Fruit fly (Drosophila melanogaster) whole organism, embryonic: Measurements from ENCODE around the gene NaPi-III.
A peak's percentile ranks its signal among the peaks of the same experiment; 100 is the strongest.

Experiments used
- Abd-B ChIP-seq: fragments of 200-800 bp; sonication (Bioruptor generic); optimal IDR thresholded peaks from 2 replicates; lab custom pipeline; 2018; ENCODE audit warnings: missing biosample characterization, mild to moderate bottlenecking, missing genetic modification characterization, moderate library complexity
- BEAF-32 ChIP-seq: fragments of 200-800 bp; sonication (Bioruptor generic); optimal IDR thresholded peaks from 3 replicates; lab custom pipeline; 2017; ENCODE audit warnings: missing biosample characterization, missing genetic modification characterization, mild to moderate bottlenecking, moderate library complexity, missing genetic modification reagents
- Blimp-1 ChIP-seq: fragments of 200-800 bp; sonication (Bioruptor generic); optimal IDR thresholded peaks from 3 replicates; lab custom pipeline; 2018; ENCODE audit warnings: missing biosample characterization, missing genetic modification characterization, mild to moderate bottlenecking, moderate library complexity, missing genetic modification reagents
- CG11560 ChIP-seq: fragments of 200-800 bp; sonication (Bioruptor generic); IDR thresholded peaks from 3 replicates; pipeline ENCODE4 v1.3.6; 2022; ENCODE audit warnings: missing biosample characterization, missing genetic modification characterization
- CG15479 ChIP-seq: fragments of 200-800 bp; sonication (Bioruptor generic); optimal IDR thresholded peaks from 3 replicates; lab custom pipeline; 2019; ENCODE audit warnings: missing biosample characterization, mild to moderate bottlenecking, missing genetic modification characterization, moderate library complexity
- CG1647 ChIP-seq: fragments of 200-800 bp; sonication (Bioruptor generic); optimal IDR thresholded peaks from 3 replicates; lab custom pipeline; 2016; ENCODE audit warnings: missing biosample characterization, missing genetic modification characterization
- CG16863 ChIP-seq: fragments of 200-800 bp; sonication (Bioruptor generic); optimal IDR thresholded peaks from 3 replicates; lab custom pipeline; 2016; ENCODE audit warnings: missing biosample characterization, missing genetic modification characterization
- CG2129 ChIP-seq: fragments of 200-800 bp; sonication (Bioruptor generic); IDR thresholded peaks from 2 replicates; pipeline ENCODE4 v1.3.6; 2022; ENCODE audit warnings: missing biosample characterization, missing genetic modification characterization; ENCODE audit not compliant: partially characterized antibody
- CG31365 ChIP-seq: fragments of 200-800 bp; sonication (Bioruptor generic); optimal IDR thresholded peaks from 2 replicates; lab custom pipeline; 2018; ENCODE audit warnings: missing biosample characterization, mild to moderate bottlenecking, missing genetic modification characterization
- CG3163 ChIP-seq: fragments of 200-800 bp; sonication (Bioruptor generic); optimal IDR thresholded peaks from 3 replicates; lab custom pipeline; 2016; ENCODE audit warnings: missing biosample characterization, missing genetic modification characterization
- CG34422 ChIP-seq: fragments of 200-800 bp; sonication (Bioruptor generic); IDR thresholded peaks from 3 replicates; pipeline ENCODE4 v1.3.6; 2022; ENCODE audit warnings: missing biosample characterization, missing genetic modification characterization
- CG3838 ChIP-seq: fragments of 200-800 bp; sonication (Bioruptor generic); optimal IDR thresholded peaks from 3 replicates; lab custom pipeline; 2016; ENCODE audit warnings: missing biosample characterization, missing genetic modification characterization
- CG43689 ChIP-seq: fragments of 200-800 bp; sonication (Bioruptor generic); IDR thresholded peaks from 2 replicates; pipeline ENCODE4 v1.3.6; 2022; ENCODE audit warnings: missing biosample characterization, missing genetic modification characterization
- CG5953 ChIP-seq: fragments of 200-800 bp; sonication (Bioruptor generic); IDR thresholded peaks from 2 replicates; pipeline ENCODE4 v1.3.6; 2022; ENCODE audit warnings: missing biosample characterization, missing genetic modification characterization
- CG6683 ChIP-seq: fragments of 200-800 bp; sonication (Bioruptor generic); optimal IDR thresholded peaks from 2 replicates; lab custom pipeline; 2017; ENCODE audit warnings: missing biosample characterization, mild to moderate bottlenecking, missing genetic modification characterization, missing genetic modification reagents
- CG8388 ChIP-seq: fragments of 200-800 bp; sonication (Bioruptor generic); optimal IDR thresholded peaks from 2 replicates; lab custom pipeline; 2019; ENCODE audit warnings: missing biosample characterization, mild to moderate bottlenecking, missing genetic modification characterization, moderate library complexity
- CG9876 ChIP-seq: fragments of 200-800 bp; sonication (Bioruptor generic); optimal IDR thresholded peaks from 2 replicates; lab custom pipeline; 2016; ENCODE audit warnings: missing biosample characterization, missing genetic modification characterization
- Dfd ChIP-seq, 2 experiments: fragments of >200 bp; optimal IDR thresholded peaks; 2 replicates each; lab custom pipeline; 2017; ENCODE audit warnings: missing biosample characterization in 2 of 2, missing genetic modification characterization in 2 of 2
- Dll ChIP-seq: fragments of 200-800 bp; sonication (Bioruptor generic); IDR thresholded peaks from 4 replicates; pipeline ENCODE4 v1.3.6; 2022; ENCODE audit warnings: missing biosample characterization, missing genetic modification characterization; ENCODE audit not compliant: partially characterized antibody
- Ets97D ChIP-seq: fragments of 200-800 bp; sonication (Bioruptor generic); optimal IDR thresholded peaks from 3 replicates; lab custom pipeline; 2016; ENCODE audit warnings: missing biosample characterization, missing genetic modification characterization
- Fer3 ChIP-seq: fragments of 200-800 bp; sonication (Bioruptor generic); optimal IDR thresholded peaks from 2 replicates; lab custom pipeline; 2018; ENCODE audit warnings: missing biosample characterization, mild to moderate bottlenecking, missing genetic modification characterization, moderate library complexity
- Gsc ChIP-seq: fragments of 200-800 bp; sonication (Bioruptor generic); IDR thresholded peaks from 2 replicates; pipeline ENCODE4 v1.3.6; 2022; ENCODE audit warnings: missing biosample characterization, missing genetic modification characterization
- HLH4C ChIP-seq: fragments of 200-800 bp; sonication (Bioruptor generic); IDR thresholded peaks from 3 replicates; pipeline ENCODE4 v1.3.6; 2022; ENCODE audit warnings: missing biosample characterization, missing genetic modification characterization; ENCODE audit not compliant: partially characterized antibody
- Hr39 ChIP-seq: fragments of >200 bp; optimal IDR thresholded peaks from 2 replicates; lab custom pipeline; 2017
- Kr ChIP-seq: fragments of 200-800 bp; sonication (Bioruptor generic); optimal IDR thresholded peaks from 2 replicates; lab custom pipeline; 2017; ENCODE audit warnings: missing biosample characterization, mild to moderate bottlenecking, missing genetic modification characterization
- Neu2 ChIP-seq: fragments of 200-800 bp; sonication (Bioruptor generic); optimal IDR thresholded peaks from 3 replicates; lab custom pipeline; 2016; ENCODE audit warnings: missing biosample characterization, missing genetic modification characterization, borderline replicate concordance
- Optix ChIP-seq: fragments of 200-800 bp; sonication (Bioruptor generic); IDR thresholded peaks from 3 replicates; pipeline ENCODE4 v1.3.6; 2022; ENCODE audit warnings: missing biosample characterization, missing genetic modification characterization
- Stat92E ChIP-seq, 3 experiments: fragments of >200 bp in 2 of 3; fragments of 200-800 bp in 1 of 3; sonication (Bioruptor generic) in 1 of 3; optimal IDR thresholded peaks; 2 replicates each; lab custom pipeline; 2017 to 2019; ENCODE audit warnings: missing biosample characterization in 3 of 3, missing genetic modification characterization in 3 of 3, mild to moderate bottlenecking in 1 of 3, moderate library complexity in 1 of 3
- bsh ChIP-seq, 2 experiments: fragments of 200-800 bp; sonication (Bioruptor generic); optimal IDR thresholded peaks; 2 replicates each; lab custom pipeline; 2017 to 2018; ENCODE audit warnings: mild to moderate bottlenecking in 2 of 2, missing biosample characterization in 2 of 2, missing genetic modification characterization in 2 of 2, moderate library complexity in 1 of 2
- btn ChIP-seq: fragments of 200-800 bp; sonication (Bioruptor generic); optimal IDR thresholded peaks from 2 replicates; lab custom pipeline; 2016; ENCODE audit warnings: missing biosample characterization, missing genetic modification characterization
- chm ChIP-seq: fragments of 200-800 bp; sonication (Bioruptor generic); IDR thresholded peaks from 2 replicates; pipeline ENCODE4 v1.3.6; 2022; ENCODE audit warnings: missing biosample characterization, missing genetic modification characterization
- danr ChIP-seq: fragments of 200-800 bp; sonication (Bioruptor generic); IDR thresholded peaks from 2 replicates; pipeline ENCODE4 v1.3.6; 2022; ENCODE audit warnings: missing biosample characterization, missing genetic modification characterization
- gcm ChIP-seq: fragments of 200-800 bp; sonication (Bioruptor generic); optimal IDR thresholded peaks from 2 replicates; lab custom pipeline; 2019; ENCODE audit warnings: missing biosample characterization, mild to moderate bottlenecking, missing genetic modification characterization, moderate library complexity
- gem ChIP-seq: fragments of 200-800 bp; sonication (Bioruptor generic); optimal IDR thresholded peaks from 2 replicates; lab custom pipeline; 2019; ENCODE audit warnings: missing biosample characterization, mild to moderate bottlenecking, missing genetic modification characterization, moderate library complexity
- hth ChIP-seq: fragments of >200 bp; optimal IDR thresholded peaks from 2 replicates; lab custom pipeline; 2017; ENCODE audit warnings: inconsistent platforms
- insv ChIP-seq, 2 experiments: fragments of 200-800 bp; sonication (Bioruptor generic); optimal IDR thresholded peaks; 3 replicates each; lab custom pipeline; 2016 to 2018; ENCODE audit warnings: missing biosample characterization in 2 of 2, missing genetic modification characterization in 2 of 2
- mirr ChIP-seq: fragments of 200-800 bp; sonication (Bioruptor generic); optimal IDR thresholded peaks from 3 replicates; lab custom pipeline; 2018; ENCODE audit warnings: missing biosample characterization, mild to moderate bottlenecking, missing genetic modification characterization
- nom ChIP-seq: fragments of 200-800 bp; sonication (Bioruptor generic); optimal IDR thresholded peaks from 2 replicates; lab custom pipeline; 2017; ENCODE audit warnings: missing biosample characterization, missing genetic modification characterization, mild to moderate bottlenecking, moderate library complexity, missing genetic modification reagents
- otp ChIP-seq: fragments of 200-800 bp; sonication (Bioruptor generic); IDR thresholded peaks from 3 replicates; pipeline ENCODE4, ENCODE4 v1.3.6; 2022; ENCODE audit warnings: missing biosample characterization, missing genetic modification characterization
- prd ChIP-seq, 3 experiments: fragments of >200 bp in 2 of 3; fragments of 200-800 bp in 1 of 3; sonication (Bioruptor generic) in 1 of 3; optimal IDR thresholded peaks in 2 of 3; IDR thresholded peaks in 1 of 3; 2 replicates in 2 of 3; 3 replicates in 1 of 3; pipeline versions ENCODE4 v1.3.6 to Lab custom; 2017 to 2022; ENCODE audit warnings: missing biosample characterization in 1 of 3, missing genetic modification characterization in 1 of 3
- repo ChIP-seq: fragments of 200-800 bp; sonication (Bioruptor generic); optimal IDR thresholded peaks from 2 replicates; lab custom pipeline; 2016; ENCODE audit warnings: missing biosample characterization, missing genetic modification characterization
- ssp ChIP-seq: fragments of 200-800 bp; sonication (Bioruptor generic); IDR thresholded peaks from 2 replicates; pipeline ENCODE4 v1.3.6; 2022; ENCODE audit warnings: missing biosample characterization, missing genetic modification characterization
- stc ChIP-seq: fragments of 200-800 bp; sonication (Bioruptor generic); IDR thresholded peaks from 2 replicates; pipeline ENCODE4 v1.3.6; 2022; ENCODE audit warnings: missing biosample characterization, missing genetic modification characterization
- tap ChIP-seq: fragments of 200-800 bp; optimal IDR thresholded peaks from 3 replicates; lab custom pipeline; 2019; ENCODE audit warnings: missing biosample characterization, mild to moderate bottlenecking, missing genetic modification characterization, moderate library complexity
- tna ChIP-seq: fragments of 200-800 bp; sonication (Bioruptor generic); IDR thresholded peaks from 2 replicates; pipeline ENCODE4 v1.3.6; 2022; ENCODE audit warnings: missing biosample characterization, missing genetic modification characterization; ENCODE audit not compliant: partially characterized antibody
- yki ChIP-seq: fragments of >200 bp; optimal IDR thresholded peaks from 3 replicates; lab custom pipeline; 2018
- z ChIP-seq: fragments of 200-800 bp; sonication (Bioruptor generic); IDR thresholded peaks from 3 replicates; pipeline ENCODE4 v1.3.6; 2022; ENCODE audit warnings: missing biosample characterization, missing genetic modification characterization
- zen ChIP-seq: fragments of 200-800 bp; sonication (Bioruptor generic); optimal IDR thresholded peaks from 3 replicates; lab custom pipeline; 2018; ENCODE audit warnings: missing biosample characterization, mild to moderate bottlenecking, missing genetic modification characterization, moderate library complexity

The NaPi-III gene

dm6 chr3L:11089805-11090440 lies 33.2 kb upstream of the NaPi-III start (continued):
- TF ChIP-seq HLH4C (GFP tag; lab: Robert Waterston, UW) (peak; percentile 43; the same call in 1 of the 3 replicates), gcm (GFP tag; lab: Kevin White, UChicago) (peak; percentile 91), Dll (GFP tag; lab: Robert Waterston, UW) (0 out of 4 replicates have a peak, but pooled peaks have one; percentile 25), Hr39 (lab: Kevin White, UChicago) (no peak), CG5953 (GFP tag; lab: Robert Waterston, UW) (peak; percentile 89), z (GFP tag; lab: Robert Waterston, UW) (peak; percentile 76; the same call in 1 of the 3 replicates), Dfd (GFP tag; optimal IDR thresholded peaks at IDR 0.05; lab: Kevin White, UChicago) (no peak), prd (optimal IDR thresholded peaks at IDR 0.05; lab: Kevin White, UChicago) (no peak), prd (GFP tag; IDR thresholded peaks at IDR 0.05; lab: Robert Waterston, UW) (peak; percentile 85), CG1647 (GFP tag; lab: Kevin White, UChicago) (peak; percentile 73), CG8388 (GFP tag; lab: Kevin White, UChicago) (peak; percentile 90), Abd-B (peak; percentile 79), CG31365 (tag; lab: Kevin White, UChicago) (peak; percentile 39), CG9876 (GFP tag; lab: Kevin White, UChicago) (peak; percentile 23), CG34422 (peak; percentile 74), Blimp-1 (GFP tag; lab: Kevin White, UChicago) (peak; percentile 78), BEAF-32 (GFP tag; lab: Kevin White, UChicago) (no peak), bsh (GFP tag; optimal IDR thresholded peaks at IDR 0.05; lab: Kevin White, UChicago) (peak; percentile 58 to 89), btn (GFP tag; lab: Kevin White, UChicago) (peak; percentile 70), repo (GFP tag; lab: Kevin White, UChicago) (peak; percentile 78), mirr (GFP tag; lab: Kevin White, UChicago) (peak; percentile 19), Stat92E (GFP tag; optimal IDR thresholded peaks at IDR 0.05; lab: Kevin White, UChicago) (peak in 1 of 3 experiments; percentile 87), danr (GFP tag; lab: Robert Waterston, UW) (peak; percentile 58; the same call in 1 of the 2 replicates), CG16863 (GFP tag; lab: Kevin White, UChicago) (peak; percentile 87), Gsc (GFP tag; lab: Robert Waterston, UW) (peak; percentile 44; the same call in 1 of the 2 replicates), yki (lab: Kevin White, UChicago) (no peak), Optix (GFP tag; lab: Robert Waterston, UW) (peak; percentile 75), CG15479 (GFP tag; lab: Kevin White, UChicago) (peak; percentile 82), chm (GFP tag; lab: Robert Waterston, UW) (peak; percentile 94; the same call in 1 of the 2 replicates), CG11560 (tag; lab: Robert Waterston, UW) (0 out of 3 replicates have a peak, but pooled peaks have one; percentile 55), nom (GFP tag; lab: Kevin White, UChicago) (no peak), ssp (GFP tag; lab: Robert Waterston, UW) (peak; percentile 68), insv (GFP tag; optimal IDR thresholded peaks at IDR 0.05; lab: Kevin White, UChicago) (peak in 1 of 2 experiments; percentile 62), stc (GFP tag; lab: Robert Waterston, UW) (peak; percentile 69), CG3838 (peak; percentile 79), Fer3 (tag; lab: Kevin White, UChicago) (peak; percentile 52), tap (tag; lab: Kevin White, UChicago) (peak; percentile 87), zen (tag; lab: Kevin White, UChicago) (peak; percentile 47), Neu2 (GFP tag; lab: Kevin White, UChicago) (peak; percentile 25), hth (no peak), CG2129 (GFP tag; lab: Robert Waterston, UW) (no peak), CG3163 (GFP tag; lab: Kevin White, UChicago) (peak; percentile 59), gem (tag; lab: Kevin White, UChicago) (peak; percentile 96), Ets97D (GFP tag; lab: Kevin White, UChicago) (peak; percentile 67), Kr (GFP tag; lab: Kevin White, UChicago) (peak; percentile 88), CG6683 (GFP tag; lab: Kevin White, UChicago) (peak; percentile 82), otp (GFP tag; lab: Robert Waterston, UW) (peak; percentile 91), CG43689 (GFP tag; lab: Robert Waterston, UW) (peak; percentile 25; the same call in 1 of the 2 replicates), tna (GFP tag; lab: Robert Waterston, UW) (no peak)
